Fruit fly (Drosophila melanogaster) whole organism, wandering third instar larva: ENCODE results near the gene Dpy-30L2.

Source experiments
- CrebA ChIP-seq: fragments of 200-800 bp; sonication (Bioruptor generic); optimal IDR thresholded peaks from 2 replicates; lab custom pipeline; 2016; ENCODE audit warnings: missing biosample characterization, mild to moderate bottlenecking, missing genetic modification characterization, borderline replicate concordance
- Dfd ChIP-seq: fragments of >200 bp; optimal IDR thresholded peaks from 2 replicates; lab custom pipeline; 2017; ENCODE audit warnings: missing biosample characterization, missing genetic modification characterization
- GATAd ChIP-seq: sonication (Bioruptor generic); optimal IDR thresholded peaks from 2 replicates; lab custom pipeline; 2016; ENCODE audit warnings: missing biosample characterization, missing genetic modification characterization
- Hnf4 ChIP-seq: fragments of 200-800 bp; sonication (Bioruptor generic); optimal IDR thresholded peaks from 2 replicates; lab custom pipeline; 2016; ENCODE audit warnings: missing biosample characterization, mild to moderate bottlenecking, missing genetic modification characterization
- Hr78 ChIP-seq: fragments of >200 bp; optimal IDR thresholded peaks from 2 replicates; lab custom pipeline; 2017; ENCODE audit warnings: missing biosample characterization, missing genetic modification characterization
- Mio ChIP-seq: sonication (Bioruptor generic); optimal IDR thresholded peaks from 2 replicates; lab custom pipeline; 2016; ENCODE audit warnings: missing biosample characterization, missing genetic modification characterization
- Myc ChIP-seq: fragments of >200 bp; optimal IDR thresholded peaks from 2 replicates; lab custom pipeline; 2017
- brk ChIP-seq: fragments of 200-800 bp; sonication (Bioruptor generic); optimal IDR thresholded peaks from 2 replicates; lab custom pipeline; 2016; ENCODE audit warnings: missing biosample characterization, mild to moderate bottlenecking, missing genetic modification characterization
- dsf ChIP-seq: sonication (Bioruptor generic); optimal IDR thresholded peaks from 2 replicates; lab custom pipeline; 2016; ENCODE audit warnings: missing biosample characterization, missing genetic modification characterization, borderline replicate concordance
- h ChIP-seq: fragments of 200-800 bp; sonication (Bioruptor generic); optimal IDR thresholded peaks from 3 replicates; lab custom pipeline; 2016; ENCODE audit warnings: missing biosample characterization, mild to moderate bottlenecking, missing genetic modification characterization
- sage ChIP-seq: fragments of 200-800 bp; sonication (Bioruptor generic); optimal IDR thresholded peaks from 2 replicates; lab custom pipeline; 2016; ENCODE audit warnings: missing biosample characterization, mild to moderate bottlenecking, missing genetic modification characterization
- sv ChIP-seq: fragments of 200-800 bp; sonication (Bioruptor generic); optimal IDR thresholded peaks from 3 replicates; lab custom pipeline; 2016; ENCODE audit warnings: missing biosample characterization, missing genetic modification characterization
- tai ChIP-seq: sonication (Bioruptor generic); optimal IDR thresholded peaks from 2 replicates; lab custom pipeline; 2016; ENCODE audit warnings: missing biosample characterization, missing genetic modification characterization
- usp ChIP-seq: fragments of >200 bp; optimal IDR thresholded peaks from 2 replicates; lab custom pipeline; 2017; ENCODE audit warnings: missing biosample characterization, missing genetic modification characterization

DNA sequence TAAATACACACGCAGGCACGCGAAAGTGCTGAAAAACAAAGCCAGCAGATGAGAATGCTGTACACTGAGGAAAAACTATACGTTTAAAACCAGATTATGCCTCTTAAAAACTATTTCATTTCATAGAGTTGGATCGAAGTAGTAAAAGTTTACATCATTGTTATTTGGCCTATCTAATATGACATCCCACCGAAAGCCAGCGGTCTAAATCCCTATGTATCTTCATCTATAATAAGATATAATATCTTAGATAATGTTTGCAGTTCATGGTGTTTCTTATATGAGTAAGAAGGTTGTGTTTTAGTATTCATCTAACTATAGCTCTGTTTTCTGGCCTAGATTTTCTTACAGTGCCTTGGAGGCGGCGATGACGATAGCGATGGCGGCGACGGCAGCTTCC, 37.4 kb downstream of the Dpy-30L2 start:
- TF ChIP-seq Myc (lab: Kevin White, UChicago) (no peak), sv (no peak), Hnf4 (no peak), Dfd (GFP tag; lab: Kevin White, UChicago) (no peak), usp (GFP tag; lab: Kevin White, UChicago) (no peak), h (no peak), brk (GFP tag; lab: Kevin White, UChicago) (no peak), tai (no peak), Mio (GFP tag; lab: Kevin White, UChicago) (no peak), GATAd (GFP tag; lab: Kevin White, UChicago) (no peak), Hr78 (GFP tag; lab: Kevin White, UChicago) (no peak), CrebA (GFP tag; lab: Kevin White, UChicago) (no peak), dsf (GFP tag; lab: Kevin White, UChicago) (no peak), sage (GFP tag; lab: Kevin White, UChicago) (no peak)
